Fruit fly (Drosophila melanogaster): Measurements from ENCODE around the gene HDAC6.

DNA sequence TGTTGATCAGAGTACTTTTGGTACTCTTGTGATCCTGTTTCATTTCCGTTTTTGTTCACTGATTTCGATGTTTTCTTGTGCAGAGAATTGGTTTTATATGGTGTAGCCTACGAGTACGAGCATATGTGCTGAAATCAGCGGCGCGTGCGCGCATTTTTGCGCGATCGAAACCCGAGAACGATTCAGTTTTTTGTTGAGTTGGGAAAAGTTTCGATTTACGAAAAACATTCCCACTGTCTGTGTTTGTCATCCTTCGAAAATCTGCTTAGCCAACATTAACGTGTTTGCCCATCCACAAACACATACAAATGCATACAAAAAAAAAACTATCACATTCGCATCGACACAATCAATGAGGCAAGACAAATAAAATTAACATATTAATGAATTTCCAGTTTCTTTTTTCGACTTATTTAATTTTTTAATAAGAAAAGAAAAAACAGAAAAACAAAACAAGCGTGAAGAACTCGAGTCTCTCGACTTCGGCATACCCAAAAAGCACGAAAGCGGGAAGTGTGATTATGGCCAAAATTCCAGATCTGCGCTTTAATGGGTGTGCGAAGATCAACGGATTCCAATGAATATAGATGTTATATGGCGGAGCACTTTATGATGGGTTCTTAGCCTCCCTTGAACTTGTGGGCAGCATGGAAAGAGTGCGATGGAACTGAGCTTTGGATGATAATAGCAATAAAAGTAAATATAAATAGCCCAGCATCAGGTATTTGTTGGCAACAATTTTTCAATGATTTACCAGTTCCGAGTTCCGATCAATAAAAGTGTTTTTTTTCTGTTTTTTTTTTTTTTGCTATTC is 33.0 kb upstream of the HDAC6 start:
- no peak for TF ChIP-seq pan (optimal IDR thresholded peaks at IDR 0.05)
- no peak for TF ChIP-seq Dll (optimal IDR thresholded peaks at IDR 0.05)
- no peak for TF ChIP-seq usp (GFP tag; optimal IDR thresholded peaks at IDR 0.05)
- TF ChIP-seq psq (optimal IDR thresholded peaks at IDR 0.05), result no peak
- TF ChIP-seq CG8478 (optimal IDR thresholded peaks at IDR 0.05), result no peak
